Worm (Caenorhabditis elegans) whole organism, L3 larva: ENCODE results near the gene M05D6.3.

Source experiments
- lin-39 ChIP-seq: fragments of 150-350 bp; optimal IDR thresholded peaks from 2 replicates; lab custom pipeline; 2018; ENCODE audit warnings: missing biosample characterization, missing genetic modification reagents, missing genetic modification characterization
- nhr-237 ChIP-seq: fragments of 150-350 bp; optimal IDR thresholded peaks from 2 replicates; lab custom pipeline; 2014; ENCODE audit warnings: missing biosample characterization, missing genetic modification characterization
- ztf-11 ChIP-seq: fragments of 150-350 bp; optimal IDR thresholded peaks from 2 replicates; lab custom pipeline; 2014; ENCODE audit warnings: missing biosample characterization, missing genetic modification characterization

DNA sequence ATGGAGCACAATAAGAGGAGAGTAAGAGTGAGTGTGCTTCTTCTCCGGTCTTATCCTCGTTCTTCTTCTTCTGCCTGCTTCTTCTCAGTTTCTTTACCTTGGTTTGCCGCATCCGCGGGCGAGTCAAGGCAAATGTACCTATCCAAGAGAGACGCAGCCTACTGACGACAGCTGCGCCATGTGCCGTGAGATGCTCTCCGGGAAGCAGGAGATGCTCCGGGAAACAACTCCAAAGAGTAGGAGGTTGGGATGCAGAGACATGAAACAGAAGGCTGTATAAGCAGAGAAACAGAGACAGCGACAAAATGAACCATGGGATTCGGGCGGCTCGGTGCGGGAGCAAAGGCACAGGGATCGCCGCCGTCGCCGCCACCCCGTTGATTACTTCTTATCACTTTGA is 23.4 kb downstream of the M05D6.3 start:
- TF ChIP-seq ztf-11 (tag; lab: Kevin White, UChicago): no peak
- TF ChIP-seq lin-39 (tag; lab: Kevin White, UChicago): peak; percentile 18
- no peak for TF ChIP-seq nhr-237 (tag; lab: Kevin White, UChicago)
